Fruit fly (Drosophila melanogaster) whole organism, embryonic: ENCODE results near the gene Grip128.
A peak's percentile ranks its signal among the peaks of the same experiment; 100 is the strongest.

Experiments
- Abd-B ChIP-seq: fragments of 200-800 bp; sonication (Bioruptor generic); optimal IDR thresholded peaks from 2 replicates; lab custom pipeline; 2018; ENCODE audit warnings: missing biosample characterization, mild to moderate bottlenecking, missing genetic modification characterization, moderate library complexity
- Adf1 ChIP-seq: fragments of 200-800 bp; sonication (Bioruptor generic); IDR thresholded peaks from 2 replicates; pipeline ENCODE4 v1.3.6; 2022; ENCODE audit warnings: missing biosample characterization, missing genetic modification characterization
- Aef1 ChIP-seq: fragments of 200-800 bp; sonication (Bioruptor generic); IDR thresholded peaks from 3 replicates; pipeline ENCODE4 v1.3.6; 2022; ENCODE audit warnings: missing biosample characterization, missing genetic modification characterization
- CG10274 ChIP-seq: fragments of 200-800 bp; sonication (Bioruptor generic); optimal IDR thresholded peaks from 3 replicates; lab custom pipeline; 2017; ENCODE audit warnings: missing biosample characterization, mild to moderate bottlenecking, missing genetic modification characterization
- CG10979 ChIP-seq: fragments of 200-800 bp; sonication (Bioruptor generic); optimal IDR thresholded peaks from 2 replicates; lab custom pipeline; 2018; ENCODE audit warnings: missing biosample characterization, mild to moderate bottlenecking, missing genetic modification characterization, moderate library complexity
- CG12155 ChIP-seq: fragments of 200-800 bp; sonication (Bioruptor generic); optimal IDR thresholded peaks from 3 replicates; lab custom pipeline; 2016; ENCODE audit warnings: missing biosample characterization, missing genetic modification characterization
- CG17328 ChIP-seq: fragments of 200-800 bp; sonication (Bioruptor generic); IDR thresholded peaks from 2 replicates; pipeline ENCODE4 v1.3.6; 2022; ENCODE audit warnings: missing biosample characterization, missing genetic modification characterization
- CG17359 ChIP-seq: fragments of 200-800 bp; sonication (Bioruptor generic); optimal IDR thresholded peaks from 3 replicates; lab custom pipeline; 2018; ENCODE audit warnings: missing biosample characterization, mild to moderate bottlenecking, missing genetic modification characterization, moderate library complexity
- CG18476 ChIP-seq: fragments of 200-800 bp; sonication (Bioruptor generic); optimal IDR thresholded peaks from 2 replicates; lab custom pipeline; 2016; ENCODE audit warnings: missing biosample characterization, mild to moderate bottlenecking, missing genetic modification characterization
- CG2120 ChIP-seq: fragments of 200-800 bp; sonication (Bioruptor generic); optimal IDR thresholded peaks from 3 replicates; lab custom pipeline; 2016; ENCODE audit warnings: missing biosample characterization, missing genetic modification characterization
- CG2712 ChIP-seq: fragments of 200-800 bp; optimal IDR thresholded peaks from 3 replicates; lab custom pipeline; 2019; ENCODE audit warnings: missing biosample characterization, mild to moderate bottlenecking, missing genetic modification characterization, moderate library complexity
- CG4424 ChIP-seq: fragments of 200-800 bp; sonication (Bioruptor generic); optimal IDR thresholded peaks from 3 replicates; lab custom pipeline; 2016; ENCODE audit warnings: missing biosample characterization, missing genetic modification characterization
- CG6689 ChIP-seq: fragments of 200-800 bp; sonication (Bioruptor generic); IDR thresholded peaks from 2 replicates; pipeline ENCODE4 v1.3.6; 2022; ENCODE audit warnings: missing biosample characterization, missing genetic modification characterization
- CG9817 ChIP-seq: fragments of 200-800 bp; sonication (Bioruptor generic); optimal IDR thresholded peaks from 2 replicates; lab custom pipeline; 2018; ENCODE audit warnings: missing biosample characterization, mild to moderate bottlenecking, missing genetic modification characterization, moderate library complexity
- Chrac-16 ChIP-seq: fragments of 200-800 bp; sonication (Bioruptor generic); optimal IDR thresholded peaks from 3 replicates; lab custom pipeline; 2016; ENCODE audit warnings: missing biosample characterization, missing genetic modification characterization
- Dref ChIP-seq: fragments of 200-800 bp; sonication (Bioruptor generic); IDR thresholded peaks from 2 replicates; pipeline ENCODE4 v1.3.6; 2022; ENCODE audit warnings: missing biosample characterization, missing genetic modification characterization
- Drgx ChIP-seq: fragments of 200-800 bp; sonication (Bioruptor generic); IDR thresholded peaks from 2 replicates; pipeline ENCODE4 v1.3.6; 2022; ENCODE audit warnings: missing biosample characterization, missing genetic modification characterization
- Ets65A ChIP-seq: fragments of 200-800 bp; sonication (Bioruptor generic); peaks from one replicate; lab custom pipeline; 2016; ENCODE audit warnings: missing biosample characterization, missing genetic modification characterization
- Fer3 ChIP-seq: fragments of 200-800 bp; sonication (Bioruptor generic); optimal IDR thresholded peaks from 2 replicates; lab custom pipeline; 2018; ENCODE audit warnings: missing biosample characterization, mild to moderate bottlenecking, missing genetic modification characterization, moderate library complexity
- GATAe ChIP-seq: fragments of 200-800 bp; sonication (Bioruptor generic); conservative IDR thresholded peaks from 2 replicates; pipeline ENCODE4 v1.3.6; 2022; ENCODE audit warnings: missing biosample characterization, missing genetic modification characterization
- HLH3B ChIP-seq: fragments of 200-800 bp; sonication (Bioruptor generic); IDR thresholded peaks from 2 replicates; pipeline ENCODE4 v1.3.6; 2022; ENCODE audit warnings: missing biosample characterization, missing genetic modification characterization
- Hsf ChIP-seq: fragments of 200-800 bp; sonication (Bioruptor generic); optimal IDR thresholded peaks from 3 replicates; lab custom pipeline; 2016; ENCODE audit warnings: missing biosample characterization, missing genetic modification characterization
- Jarid2 ChIP-seq: fragments of 200-800 bp; sonication (Bioruptor generic); optimal IDR thresholded peaks from 3 replicates; lab custom pipeline; 2017; ENCODE audit warnings: mild to moderate bottlenecking, missing biosample characterization, missing genetic modification reagents, missing genetic modification characterization
- Ptx1 ChIP-seq: fragments of 200-800 bp; sonication (Bioruptor generic); IDR thresholded peaks from 2 replicates; pipeline ENCODE4 v1.3.6; 2022; ENCODE audit warnings: missing biosample characterization, missing genetic modification characterization
- Rx ChIP-seq: fragments of 200-800 bp; sonication (Bioruptor generic); IDR thresholded peaks from 2 replicates; pipeline ENCODE4 v1.3.6; 2022; ENCODE audit warnings: missing biosample characterization, missing genetic modification characterization
- Sox102F ChIP-seq: fragments of 200-800 bp; sonication (Bioruptor generic); optimal IDR thresholded peaks from 2 replicates; lab custom pipeline; 2018; ENCODE audit warnings: missing biosample characterization, mild to moderate bottlenecking, missing genetic modification characterization, moderate library complexity
- al ChIP-seq: fragments of 200-800 bp; sonication (Bioruptor generic); IDR thresholded peaks from 2 replicates; pipeline ENCODE4 v1.3.6; 2022; ENCODE audit warnings: missing biosample characterization, missing genetic modification characterization
- az2 ChIP-seq: fragments of 200-800 bp; sonication (Bioruptor generic); optimal IDR thresholded peaks from 3 replicates; lab custom pipeline; 2016; ENCODE audit warnings: missing biosample characterization, missing genetic modification characterization
- bsh ChIP-seq, 2 experiments: fragments of 200-800 bp; sonication (Bioruptor generic); optimal IDR thresholded peaks; 2 replicates each; lab custom pipeline; 2017 to 2018; ENCODE audit warnings: mild to moderate bottlenecking in 2 of 2, missing biosample characterization in 2 of 2, missing genetic modification characterization in 2 of 2, moderate library complexity in 1 of 2
- btn ChIP-seq: fragments of 200-800 bp; sonication (Bioruptor generic); optimal IDR thresholded peaks from 2 replicates; lab custom pipeline; 2016; ENCODE audit warnings: missing biosample characterization, missing genetic modification characterization
- chm ChIP-seq: fragments of 200-800 bp; sonication (Bioruptor generic); IDR thresholded peaks from 2 replicates; pipeline ENCODE4 v1.3.6; 2022; ENCODE audit warnings: missing biosample characterization, missing genetic modification characterization
- chn ChIP-seq: fragments of 200-800 bp; sonication (Bioruptor generic); optimal IDR thresholded peaks from 2 replicates; lab custom pipeline; 2016; ENCODE audit warnings: missing biosample characterization, missing genetic modification characterization
- ci ChIP-seq: fragments of 200-800 bp; sonication (Bioruptor generic); IDR thresholded peaks from 3 replicates; pipeline ENCODE4 v1.3.6; 2022; ENCODE audit warnings: missing biosample characterization, missing genetic modification characterization
- crp ChIP-seq, 2 experiments: fragments of 200-800 bp; sonication (Bioruptor generic); optimal IDR thresholded peaks; 2 replicates in 1 of 2; 3 replicates in 1 of 2; lab custom pipeline; 2017; ENCODE audit warnings: missing biosample characterization in 2 of 2, missing genetic modification characterization in 2 of 2, mild to moderate bottlenecking in 1 of 2, moderate library complexity in 1 of 2
- danr ChIP-seq: fragments of 200-800 bp; sonication (Bioruptor generic); IDR thresholded peaks from 2 replicates; pipeline ENCODE4 v1.3.6; 2022; ENCODE audit warnings: missing biosample characterization, missing genetic modification characterization
- dpn ChIP-seq, 2 experiments: fragments of 200-800 bp; sonication (Bioruptor generic); optimal IDR thresholded peaks; 3 replicates each; lab custom pipeline; 2016; ENCODE audit warnings: missing biosample characterization in 2 of 2, missing genetic modification characterization in 2 of 2
- fd64A ChIP-seq: fragments of 200-800 bp; sonication (Bioruptor generic); optimal IDR thresholded peaks from 3 replicates; lab custom pipeline; 2018; ENCODE audit warnings: missing biosample characterization, mild to moderate bottlenecking, missing genetic modification characterization
- grn ChIP-seq: fragments of 200-800 bp; sonication (Bioruptor generic); optimal IDR thresholded peaks from 3 replicates; lab custom pipeline; 2017; ENCODE audit warnings: missing biosample characterization, missing genetic modification characterization
- kah ChIP-seq: fragments of 200-800 bp; sonication (Bioruptor generic); optimal IDR thresholded peaks from 2 replicates; lab custom pipeline; 2018; ENCODE audit warnings: missing biosample characterization, mild to moderate bottlenecking, missing genetic modification characterization
- lola ChIP-seq, 3 experiments: fragments of >200 bp in 2 of 3; fragments of 200-800 bp in 1 of 3; sonication (Bioruptor generic) in 1 of 3; optimal IDR thresholded peaks; 2 replicates each; lab custom pipeline; 2017 to 2019; ENCODE audit warnings: missing biosample characterization in 3 of 3, missing genetic modification characterization in 3 of 3, mild to moderate bottlenecking in 1 of 3, moderate library complexity in 1 of 3
- nmo ChIP-seq: fragments of 200-800 bp; sonication (Bioruptor generic); optimal IDR thresholded peaks from 2 replicates; lab custom pipeline; 2018; ENCODE audit warnings: missing biosample characterization, mild to moderate bottlenecking, missing genetic modification characterization, moderate library complexity
- pan ChIP-seq, 4 experiments: fragments of >200 bp in 3 of 4; fragments of 200-800 bp in 1 of 4; sonication (Bioruptor generic) in 1 of 4; optimal IDR thresholded peaks in 3 of 4; IDR thresholded peaks in 1 of 4; 2 replicates each; pipeline versions ENCODE4 v1.3.6 to Lab custom; 2017 to 2022; ENCODE audit warnings: missing biosample characterization in 2 of 4, missing genetic modification characterization in 2 of 4, mixed read lengths in 1 of 4
- phol ChIP-seq: fragments of 200-800 bp; sonication (Bioruptor generic); optimal IDR thresholded peaks from 3 replicates; lab custom pipeline; 2018; ENCODE audit warnings: missing biosample characterization, mild to moderate bottlenecking, missing genetic modification characterization, moderate library complexity
- prd ChIP-seq, 3 experiments: fragments of >200 bp in 2 of 3; fragments of 200-800 bp in 1 of 3; sonication (Bioruptor generic) in 1 of 3; optimal IDR thresholded peaks in 2 of 3; IDR thresholded peaks in 1 of 3; 2 replicates in 2 of 3; 3 replicates in 1 of 3; pipeline versions ENCODE4 v1.3.6 to Lab custom; 2017 to 2022; ENCODE audit warnings: missing biosample characterization in 1 of 3, missing genetic modification characterization in 1 of 3
- ranshi ChIP-seq: fragments of 200-800 bp; sonication (Bioruptor generic); IDR thresholded peaks from 2 replicates; pipeline ENCODE4 v1.3.6; 2022; ENCODE audit warnings: missing biosample characterization, missing genetic modification characterization
- sens ChIP-seq: fragments of 200-800 bp; sonication (Bioruptor generic); peaks from one replicate; lab custom pipeline; 2016; ENCODE audit warnings: missing biosample characterization, missing genetic modification characterization
- sob ChIP-seq: fragments of 200-800 bp; sonication (Bioruptor generic); IDR thresholded peaks from 2 replicates; pipeline ENCODE4 v1.3.6; 2022; ENCODE audit warnings: missing biosample characterization, missing genetic modification characterization
- zfh1 ChIP-seq: fragments of 200-800 bp; sonication (Bioruptor generic); IDR thresholded peaks from 3 replicates; pipeline ENCODE4 v1.3.6; 2022; ENCODE audit warnings: missing biosample characterization, missing genetic modification characterization

Gene Grip128

dm6 chrX:15453121-15453520 lies 18.8 kb downstream of the Grip128 start, which contains the start of gene CG11655 (continued):
- TF ChIP-seq nmo (peak; percentile 44), Ptx1 (peak; percentile 51; the same call in 1 of the 2 replicates), az2 (GFP tag; lab: Kevin White, UChicago) (peak; percentile 25), CG2120 (GFP tag; lab: Kevin White, UChicago) (peak; percentile 41), GATAe (GFP tag; lab: Robert Waterston, UW) (0 out of 2 replicates have a peak, but pooled peaks have one; percentile 53), ci (GFP tag; lab: Robert Waterston, UW) (0 out of 3 replicates have a peak, but pooled peaks have one; percentile 36), CG9817 (tag; lab: Kevin White, UChicago) (peak; percentile 6), CG17328 (GFP tag; lab: Robert Waterston, UW) (0 out of 2 replicates have a peak, but pooled peaks have one; percentile 46), dpn (GFP tag; optimal IDR thresholded peaks at IDR 0.05; lab: Kevin White, UChicago) (peak in 1 of 2 experiments; percentile 17), CG17359 (tag; lab: Kevin White, UChicago) (peak; percentile 4), bsh (GFP tag; optimal IDR thresholded peaks at IDR 0.05; lab: Kevin White, UChicago) (peak in 1 of 2 experiments; percentile 44), chn (GFP tag; lab: Kevin White, UChicago) (peak; percentile 4), pan (optimal IDR thresholded peaks at IDR 0.05; lab: Kevin White, UChicago) (no peak), pan (GFP tag; optimal IDR thresholded peaks at IDR 0.05 in 1 of 2, IDR thresholded peaks at IDR 0.05 in 1 of 2) (peak in 1 of 2 experiments; percentile 47), Fer3 (tag; lab: Kevin White, UChicago) (peak; percentile 25), HLH3B (GFP tag; lab: Robert Waterston, UW) (0 out of 2 replicates have a peak, but pooled peaks have one; percentile 13), grn (GFP tag; lab: Kevin White, UChicago) (peak; percentile 54), CG10979 (tag; lab: Kevin White, UChicago) (peak; percentile 23), Ets65A (GFP tag; lab: Kevin White, UChicago) (peak; percentile 45), crp (GFP tag; optimal IDR thresholded peaks at IDR 0.05; lab: Kevin White, UChicago) (peak in 1 of 2 experiments; percentile 80), prd (optimal IDR thresholded peaks at IDR 0.05; lab: Kevin White, UChicago) (no peak), prd (GFP tag; IDR thresholded peaks at IDR 0.05; lab: Robert Waterston, UW) (peak; percentile 69; the same call in 2 of the 3 replicates), CG12155 (GFP tag; lab: Kevin White, UChicago) (peak; percentile 3), CG2712 (tag; lab: Kevin White, UChicago) (peak; percentile 46), btn (GFP tag; lab: Kevin White, UChicago) (no peak), kah (GFP tag; lab: Kevin White, UChicago) (peak; percentile 5), CG10274 (GFP tag; lab: Kevin White, UChicago) (peak; percentile 99), chm (GFP tag; lab: Robert Waterston, UW) (0 out of 2 replicates have a peak, but pooled peaks have one; percentile 43), Jarid2 (GFP tag; lab: Kevin White, UChicago) (no peak), sens (peak; percentile 84), Dref (GFP tag; lab: Robert Waterston, UW) (0 out of 2 replicates have a peak, but pooled peaks have one; percentile 23), Aef1 (GFP tag; lab: Robert Waterston, UW) (0 out of 3 replicates have a peak, but pooled peaks have one; percentile 23), Rx (GFP tag; lab: Robert Waterston, UW) (0 out of 2 replicates have a peak, but pooled peaks have one; percentile 23), zfh1 (GFP tag; lab: Robert Waterston, UW) (peak; percentile 68; the same call in 2 of the 3 replicates), CG4424 (peak; percentile 41), phol (tag; lab: Kevin White, UChicago) (peak; percentile 37), Hsf (no peak), ranshi (GFP tag; lab: Robert Waterston, UW) (0 out of 2 replicates have a peak, but pooled peaks have one; percentile 36), Adf1 (no peak), Drgx (GFP tag; lab: Robert Waterston, UW) (peak; percentile 12; the same call in 1 of the 2 replicates), Chrac-16 (peak; percentile 24), CG18476 (GFP tag; lab: Kevin White, UChicago) (no peak), lola (GFP tag; optimal IDR thresholded peaks at IDR 0.05; lab: Kevin White, UChicago) (peak in 1 of 3 experiments; percentile 31), sob (GFP tag; lab: Robert Waterston, UW) (peak; percentile 23; the same call in 1 of the 2 replicates), Abd-B (GFP tag; lab: Kevin White, UChicago) (peak; percentile 33), danr (0 out of 2 replicates have a peak, but pooled peaks have one; percentile 24), CG6689 (0 out of 2 replicates have a peak, but pooled peaks have one; percentile 30), al (GFP tag; lab: Robert Waterston, UW) (peak; percentile 37; the same call in 1 of the 2 replicates), fd64A (GFP tag; lab: Kevin White, UChicago) (no peak), Sox102F (GFP tag; lab: Kevin White, UChicago) (peak; percentile 17)
